Fruit fly (Drosophila melanogaster) whole organism, wandering third instar larva: Measurements from ENCODE around the gene CG46465.

Source experiments
- Abd-B ChIP-seq: fragments of >200 bp; optimal IDR thresholded peaks from 2 replicates; lab custom pipeline; 2017; ENCODE audit warnings: missing biosample characterization, missing genetic modification characterization
- CG32264 ChIP-seq: fragments of 200-800 bp; sonication (Bioruptor generic); optimal IDR thresholded peaks from 2 replicates; lab custom pipeline; 2016; ENCODE audit warnings: missing biosample characterization, missing genetic modification characterization
- CG9705 ChIP-seq: fragments of 200-800 bp; sonication (Bioruptor generic); optimal IDR thresholded peaks from 2 replicates; lab custom pipeline; 2018; ENCODE audit warnings: missing biosample characterization, mild to moderate bottlenecking, missing genetic modification characterization
- CrebA ChIP-seq: fragments of 200-800 bp; sonication (Bioruptor generic); optimal IDR thresholded peaks from 2 replicates; lab custom pipeline; 2016; ENCODE audit warnings: missing biosample characterization, mild to moderate bottlenecking, missing genetic modification characterization, borderline replicate concordance
- Dfd ChIP-seq: fragments of >200 bp; optimal IDR thresholded peaks from 2 replicates; lab custom pipeline; 2017; ENCODE audit warnings: missing biosample characterization, missing genetic modification characterization
- Dif ChIP-seq: fragments of 200-275, 200-300 bp; sonication (Bioruptor generic); optimal IDR thresholded peaks from 2 replicates; lab custom pipeline; 2018; ENCODE audit warnings: missing biosample characterization, missing genetic modification characterization; ENCODE audit not compliant: partially characterized antibody
- HLH106 ChIP-seq: fragments of 200-800 bp; optimal IDR thresholded peaks from 3 replicates; lab custom pipeline; 2019; ENCODE audit warnings: missing biosample characterization, mild to moderate bottlenecking, missing genetic modification characterization, moderate library complexity
- Hnf4 ChIP-seq: fragments of 200-800 bp; sonication (Bioruptor generic); optimal IDR thresholded peaks from 2 replicates; lab custom pipeline; 2016; ENCODE audit warnings: missing biosample characterization, mild to moderate bottlenecking, missing genetic modification characterization
- Hr78 ChIP-seq: fragments of >200 bp; optimal IDR thresholded peaks from 2 replicates; lab custom pipeline; 2017; ENCODE audit warnings: missing biosample characterization, missing genetic modification characterization
- Hr83 ChIP-seq: fragments of 200-300 bp; sonication (Bioruptor generic); optimal IDR thresholded peaks from 2 replicates; lab custom pipeline; 2016; ENCODE audit warnings: missing biosample characterization, mild to moderate bottlenecking, missing genetic modification characterization, moderate library complexity; ENCODE audit not compliant: poor library complexity, severe bottlenecking
- Jra ChIP-seq: sonication (Bioruptor generic); optimal IDR thresholded peaks from 2 replicates; lab custom pipeline; 2016; ENCODE audit warnings: missing biosample characterization, missing genetic modification characterization
- Mio ChIP-seq: sonication (Bioruptor generic); optimal IDR thresholded peaks from 2 replicates; lab custom pipeline; 2016; ENCODE audit warnings: missing biosample characterization, missing genetic modification characterization
- Myc ChIP-seq: fragments of >200 bp; optimal IDR thresholded peaks from 2 replicates; lab custom pipeline; 2017
- N ChIP-seq: fragments of >200 bp; optimal IDR thresholded peaks from 2 replicates; lab custom pipeline; 2018; ENCODE audit warnings: missing biosample characterization, missing external identifiers, missing genetic modification characterization
- OdsH ChIP-seq: fragments of 200-800 bp; sonication (Bioruptor generic); optimal IDR thresholded peaks from 2 replicates; lab custom pipeline; 2016; ENCODE audit warnings: missing biosample characterization, mild to moderate bottlenecking, missing genetic modification characterization
- Rel ChIP-seq, 2 experiments: fragments of 200-800 bp; sonication (Bioruptor generic) in 1 of 2; optimal IDR thresholded peaks; 2 replicates in 1 of 2; 3 replicates in 1 of 2; lab custom pipeline; 2016 to 2019; ENCODE audit warnings: mild to moderate bottlenecking in 2 of 2, missing biosample characterization in 2 of 2, missing genetic modification characterization in 2 of 2, moderate library complexity in 1 of 2
- Sp1 ChIP-seq: fragments of 200-800 bp; sonication (Bioruptor generic); optimal IDR thresholded peaks from 3 replicates; lab custom pipeline; 2019; ENCODE audit warnings: missing biosample characterization, mild to moderate bottlenecking, missing genetic modification characterization, moderate library complexity
- Vsx2 ChIP-seq: fragments of 200-300, 225-300 bp; sonication (Bioruptor generic); optimal IDR thresholded peaks from 2 replicates; lab custom pipeline; 2018; ENCODE audit warnings: missing biosample characterization, missing genetic modification characterization; ENCODE audit not compliant: partially characterized antibody
- br ChIP-seq: fragments of 200-800 bp; sonication (Bioruptor generic); optimal IDR thresholded peaks from 2 replicates; lab custom pipeline; 2016; ENCODE audit warnings: missing biosample characterization, missing genetic modification characterization
- brk ChIP-seq: fragments of 200-800 bp; sonication (Bioruptor generic); optimal IDR thresholded peaks from 2 replicates; lab custom pipeline; 2016; ENCODE audit warnings: missing biosample characterization, mild to moderate bottlenecking, missing genetic modification characterization
- dmrt93B ChIP-seq: fragments of 200-800 bp; sonication (Bioruptor generic); optimal IDR thresholded peaks from 2 replicates; lab custom pipeline; 2018; ENCODE audit warnings: missing biosample characterization, mild to moderate bottlenecking, missing genetic modification characterization
- dsf ChIP-seq: sonication (Bioruptor generic); optimal IDR thresholded peaks from 2 replicates; lab custom pipeline; 2016; ENCODE audit warnings: missing biosample characterization, missing genetic modification characterization, borderline replicate concordance
- foxo ChIP-seq, 2 experiments: fragments of 200-800 bp; sonication (Bioruptor generic); optimal IDR thresholded peaks; 2 replicates in 1 of 2; 3 replicates in 1 of 2; lab custom pipeline; 2016 to 2017; ENCODE audit warnings: missing biosample characterization in 2 of 2, missing genetic modification characterization in 2 of 2
- fru ChIP-seq: fragments of 200-800 bp; sonication (Bioruptor generic); optimal IDR thresholded peaks from 3 replicates; lab custom pipeline; 2016; ENCODE audit warnings: missing biosample characterization, mild to moderate bottlenecking, missing genetic modification characterization
- h ChIP-seq: fragments of 200-800 bp; sonication (Bioruptor generic); optimal IDR thresholded peaks from 3 replicates; lab custom pipeline; 2016; ENCODE audit warnings: missing biosample characterization, mild to moderate bottlenecking, missing genetic modification characterization
- lola ChIP-seq: fragments of >200 bp; optimal IDR thresholded peaks from 2 replicates; lab custom pipeline; 2017; ENCODE audit warnings: missing biosample characterization, missing genetic modification characterization
- pan ChIP-seq: fragments of >200 bp; optimal IDR thresholded peaks from 2 replicates; lab custom pipeline; 2017
- psq ChIP-seq: fragments of 200-800 bp; sonication (Bioruptor generic); optimal IDR thresholded peaks from 3 replicates; lab custom pipeline; 2017; ENCODE audit warnings: missing biosample characterization, mild to moderate bottlenecking, missing genetic modification characterization, moderate library complexity
- rgr ChIP-seq: fragments of 200-800 bp; sonication (Bioruptor generic); optimal IDR thresholded peaks from 3 replicates; lab custom pipeline; 2016; ENCODE audit warnings: missing biosample characterization, mild to moderate bottlenecking, missing genetic modification characterization
- sage ChIP-seq: fragments of 200-800 bp; sonication (Bioruptor generic); optimal IDR thresholded peaks from 2 replicates; lab custom pipeline; 2016; ENCODE audit warnings: missing biosample characterization, mild to moderate bottlenecking, missing genetic modification characterization
- sv ChIP-seq: fragments of 200-800 bp; sonication (Bioruptor generic); optimal IDR thresholded peaks from 3 replicates; lab custom pipeline; 2016; ENCODE audit warnings: missing biosample characterization, missing genetic modification characterization
- tai ChIP-seq: sonication (Bioruptor generic); optimal IDR thresholded peaks from 2 replicates; lab custom pipeline; 2016; ENCODE audit warnings: missing biosample characterization, missing genetic modification characterization
- usp ChIP-seq: fragments of >200 bp; optimal IDR thresholded peaks from 2 replicates; lab custom pipeline; 2017; ENCODE audit warnings: missing biosample characterization, missing genetic modification characterization
- woc ChIP-seq: sonication (Bioruptor generic); optimal IDR thresholded peaks from 2 replicates; lab custom pipeline; 2016; ENCODE audit warnings: missing biosample characterization, mild to moderate bottlenecking, missing genetic modification characterization

The CG46465 gene

DNA sequence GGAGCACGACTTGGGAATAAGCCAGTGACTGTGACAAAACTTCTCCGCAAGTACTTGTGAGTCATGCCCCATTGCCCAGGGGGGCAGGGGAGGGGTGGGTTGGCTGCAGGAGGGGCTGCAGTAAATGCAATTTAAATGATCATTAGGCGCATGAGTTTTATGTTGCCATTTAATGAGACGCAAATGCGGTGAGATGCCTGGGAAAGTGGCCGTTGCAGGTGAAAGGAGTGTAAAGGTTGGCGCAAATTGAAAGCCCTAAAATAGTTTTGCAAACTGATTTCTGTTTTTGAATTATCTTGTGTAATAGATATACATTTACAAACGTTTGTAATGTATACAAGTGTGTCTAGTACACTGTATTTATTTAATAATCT, 6.2 kb upstream of the CG46465 start:
- no peak for TF ChIP-seq foxo (GFP tag; optimal IDR thresholded peaks at IDR 0.05; lab: Kevin White, UChicago)
- no peak for TF ChIP-seq Hr83 (GFP tag; lab: Kevin White, UChicago)
- no peak for TF ChIP-seq br (GFP tag; lab: Kevin White, UChicago)

DNA sequence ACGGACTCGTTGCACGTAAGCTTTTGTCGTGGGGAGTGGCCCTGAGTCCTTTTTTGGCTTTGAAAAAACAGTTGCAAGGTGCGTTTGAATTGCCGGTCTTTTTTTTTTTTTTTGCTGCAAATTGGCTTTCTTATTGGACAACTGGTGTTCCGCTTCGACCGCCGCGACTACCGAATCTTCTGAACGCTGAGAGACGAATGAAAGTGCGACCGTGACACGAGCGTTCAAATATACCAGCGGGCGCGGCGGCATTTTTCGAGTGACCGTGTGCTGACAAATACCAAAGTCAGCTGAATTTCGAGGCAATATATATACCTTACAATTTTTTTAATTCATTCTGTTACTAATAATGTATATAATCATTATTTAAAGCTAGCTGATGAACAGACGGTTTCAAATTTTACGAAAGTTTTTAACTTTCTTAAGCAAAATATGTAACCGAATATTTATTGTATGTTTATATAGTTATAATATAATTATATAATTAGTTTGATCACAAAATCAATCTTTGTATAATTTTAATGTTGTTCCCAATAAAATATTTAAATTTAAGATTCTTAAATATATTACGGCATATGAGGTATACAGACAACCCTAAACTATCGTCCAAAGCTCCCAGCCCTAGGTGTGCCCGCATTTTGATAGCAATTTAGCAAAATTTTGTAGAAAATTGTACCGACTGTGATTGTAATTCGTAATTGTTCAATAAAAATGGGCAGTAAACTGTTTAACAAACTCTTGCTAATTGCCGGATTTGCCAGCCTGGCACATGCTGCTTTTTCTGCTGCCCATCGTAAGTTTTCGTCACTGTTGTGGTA, 5.0 kb upstream of the CG46465 start, which contains the start of the genes Swip-1 and EMC5:
Gene Swip-1 (minus strand): TSS at position 203 of the 818 bp plus-strand sequence.
Gene EMC5 (plus strand): TSS at position 630 of the 818 bp plus-strand sequence.
- TF ChIP-seq tai (GFP tag; lab: Kevin White, UChicago) (no peak), usp (no peak), dsf (GFP tag; lab: Kevin White, UChicago) (no peak), lola (GFP tag; lab: Kevin White, UChicago) (no peak), CG32264 (no peak), Vsx2 (GFP tag; lab: Kevin White, UChicago) (no peak), dmrt93B (GFP tag; lab: Kevin White, UChicago) (peak; percentile 43), sv (GFP tag; lab: Kevin White, UChicago) (no peak), rgr (GFP tag; lab: Kevin White, UChicago) (peak; percentile 60), CG9705 (GFP tag; lab: Kevin White, UChicago) (peak; percentile 17), Dfd (GFP tag; lab: Kevin White, UChicago) (no peak), psq (GFP tag; lab: Kevin White, UChicago) (peak; percentile 47), brk (GFP tag; lab: Kevin White, UChicago) (peak; percentile 50), Mio (GFP tag; lab: Kevin White, UChicago) (no peak), Hr83 (GFP tag; lab: Kevin White, UChicago) (peak; percentile 2), CrebA (GFP tag; lab: Kevin White, UChicago) (no peak), h (GFP tag; lab: Kevin White, UChicago) (peak; percentile 43), Sp1 (GFP tag; lab: Kevin White, UChicago) (peak; percentile 67), foxo (GFP tag; optimal IDR thresholded peaks at IDR 0.05; lab: Kevin White, UChicago) (peak in 1 of 2 experiments; percentile 63), Hr78 (no peak), woc (GFP tag; lab: Kevin White, UChicago) (peak; percentile 32), Myc (lab: Kevin White, UChicago) (no peak), Rel (GFP tag; optimal IDR thresholded peaks at IDR 0.05; lab: Kevin White, UChicago) (no peak), Rel (tag; optimal IDR thresholded peaks at IDR 0.05; lab: Kevin White, UChicago) (no peak), pan (lab: Kevin White, UChicago) (no peak), Abd-B (GFP tag; lab: Kevin White, UChicago) (no peak), fru (peak; percentile 23), Hnf4 (GFP tag; lab: Kevin White, UChicago) (peak; percentile 37), Dif (GFP tag; lab: Kevin White, UChicago) (peak; percentile 33), Jra (GFP tag; lab: Kevin White, UChicago) (no peak), OdsH (GFP tag; lab: Kevin White, UChicago) (peak; percentile 42), HLH106 (tag; lab: Kevin White, UChicago) (peak; percentile 77)

DNA sequence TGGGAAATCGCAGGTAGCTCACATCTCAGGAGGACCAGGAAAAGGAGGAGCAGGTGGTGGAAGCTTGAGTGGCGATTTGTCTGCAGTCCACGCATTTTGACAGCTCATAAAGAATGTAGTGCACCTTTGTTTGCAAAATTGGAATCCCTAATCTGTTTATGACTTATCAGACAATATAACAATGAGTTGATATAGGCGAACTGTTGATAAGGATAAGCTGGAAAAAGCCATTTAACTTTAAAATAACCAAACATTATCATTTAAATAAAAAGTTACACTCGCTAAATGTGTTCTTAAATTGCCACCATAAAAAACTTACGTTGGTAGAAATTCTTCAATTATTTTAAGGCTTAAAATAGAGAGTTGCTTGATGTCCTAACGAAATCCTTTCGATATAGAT, 2.2 kb upstream of the CG46465 start, which contains the start of gene CG15170:
Gene CG15170 (minus strand): TSS at position 101 of the 400 bp plus-strand sequence.
- TF ChIP-seq lola (GFP tag; lab: Kevin White, UChicago): no peak
- no peak for TF ChIP-seq fru
- no peak for TF ChIP-seq CG32264
- TF ChIP-seq psq (GFP tag; lab: Kevin White, UChicago): no peak
- TF ChIP-seq Mio (GFP tag; lab: Kevin White, UChicago): no peak
- TF ChIP-seq N (GFP tag; lab: Kevin White, UChicago): no peak
- TF ChIP-seq tai (GFP tag; lab: Kevin White, UChicago): no peak
- no peak for TF ChIP-seq sage (GFP tag; lab: Kevin White, UChicago)
